Worm (Caenorhabditis elegans) whole organism, L1 larva: Measurements from ENCODE around the gene srh-137.

Source experiments
- C16A3.4 ChIP-seq: fragments of 150-350 bp; optimal IDR thresholded peaks from 2 replicates; lab custom pipeline; 2014; ENCODE audit warnings: missing biosample characterization, missing genetic modification characterization
- C34B4.2 ChIP-seq: sonication (generic microtip); optimal IDR thresholded peaks from 2 replicates; lab custom pipeline; 2017; ENCODE audit warnings: mild to moderate bottlenecking, missing genetic modification characterization, missing compliant biosample characterization
- F16B12.6 ChIP-seq: fragments of 150-350 bp; optimal IDR thresholded peaks from 2 replicates; lab custom pipeline; 2014; ENCODE audit warnings: missing biosample characterization, missing genetic modification characterization
- Y116A8C.19 ChIP-seq: sonication (generic microtip); optimal IDR thresholded peaks from 2 replicates; lab custom pipeline; 2016; ENCODE audit warnings: missing compliant biosample characterization, missing genetic modification characterization, borderline replicate concordance
- aha-1 ChIP-seq: fragments of 150-350 bp; optimal IDR thresholded peaks from 2 replicates; lab custom pipeline; 2014; ENCODE audit warnings: missing biosample characterization, missing genetic modification characterization
- ama-1 ChIP-seq: fragments of 150-350 bp; optimal IDR thresholded peaks from 2 replicates; lab custom pipeline; 2014
- ceh-82 ChIP-seq, 3 experiments: fragments of 150-350 bp in 1 of 3; sonication (generic microtip) in 2 of 3; optimal IDR thresholded peaks; 2 replicates each; lab custom pipeline; 2014 to 2017; ENCODE audit warnings: missing biosample characterization in 3 of 3, missing genetic modification characterization in 3 of 3
- ces-1 ChIP-seq: fragments of 150-350 bp; optimal IDR thresholded peaks from 2 replicates; lab custom pipeline; 2014; ENCODE audit warnings: missing biosample characterization, missing genetic modification reagents, missing genetic modification characterization
- dpl-1 ChIP-seq, 3 experiments: fragments of 150-350 bp in 2 of 3; sonication (generic microtip) in 1 of 3; optimal IDR thresholded peaks; 2 replicates each; lab custom pipeline; 2014 to 2017; ENCODE audit warnings: missing biosample characterization in 3 of 3, missing genetic modification characterization in 3 of 3, missing genetic modification reagents in 3 of 3
- efl-1 ChIP-seq, 4 experiments: fragments of 150-350 bp; optimal IDR thresholded peaks in 3 of 4; peaks in 1 of 4; 1 replicate in 1 of 4; 2 replicates in 3 of 4; lab custom pipeline; 2014; ENCODE audit warnings: missing biosample characterization in 2 of 4, missing genetic modification characterization in 2 of 4, missing genetic modification reagents in 2 of 4
- efl-3 ChIP-seq: fragments of 200-800 bp; sonication (Bioruptor generic); optimal IDR thresholded peaks from 2 replicates; lab custom pipeline; 2018; ENCODE audit warnings: mild to moderate bottlenecking, missing genetic modification characterization, missing compliant biosample characterization
- elt-2 ChIP-seq: sonication (generic microtip); optimal IDR thresholded peaks from 2 replicates; lab custom pipeline; 2016; ENCODE audit warnings: missing genetic modification characterization, mild to moderate bottlenecking, inconsistent platforms, missing compliant biosample characterization, missing genetic modification reagents
- fkh-4 ChIP-seq: sonication (generic microtip); optimal IDR thresholded peaks from 2 replicates; lab custom pipeline; 2016; ENCODE audit warnings: missing compliant biosample characterization, missing genetic modification characterization, borderline replicate concordance
- isw-1 ChIP-seq: fragments of 200-800 bp; sonication (Bioruptor generic); IDR thresholded peaks from 2 replicates; pipeline ENCODE4 v1.3.6; 2022; ENCODE audit warnings: missing genetic modification characterization, missing compliant biosample characterization
- lin-13 ChIP-seq: fragments of 150-350 bp; optimal IDR thresholded peaks from 2 replicates; lab custom pipeline; 2014; ENCODE audit warnings: missing biosample characterization, missing genetic modification reagents, missing genetic modification characterization
- lin-14 ChIP-seq: fragments of 200-800 bp; sonication (Bioruptor generic); optimal IDR thresholded peaks from 2 replicates; lab custom pipeline; 2018; ENCODE audit warnings: mild to moderate bottlenecking, missing genetic modification characterization, moderate library complexity, missing compliant biosample characterization
- lin-15B ChIP-seq: fragments of 150-350 bp; sonication (generic microtip); optimal IDR thresholded peaks from 3 replicates; lab custom pipeline; 2014; ENCODE audit warnings: missing biosample characterization, missing genetic modification characterization
- lin-35 ChIP-seq, 2 experiments: fragments of 150-350 bp; optimal IDR thresholded peaks; 2 replicates each; lab custom pipeline; 2014; ENCODE audit warnings: missing biosample characterization in 2 of 2, missing genetic modification characterization in 2 of 2, missing genetic modification reagents in 2 of 2
- lir-3 ChIP-seq: sonication (generic microtip); optimal IDR thresholded peaks from 2 replicates; lab custom pipeline; 2016; ENCODE audit warnings: mild to moderate bottlenecking, missing genetic modification characterization, moderate library complexity, missing compliant biosample characterization; ENCODE audit not compliant: poor library complexity
- lsy-2 ChIP-seq, 2 experiments: fragments of 150-350 bp; optimal IDR thresholded peaks; 2 replicates each; lab custom pipeline; 2014; ENCODE audit warnings: missing biosample characterization in 2 of 2, missing genetic modification characterization in 2 of 2
- mab-9 ChIP-seq: fragments of 200-800 bp; sonication (Bioruptor generic); IDR thresholded peaks from 2 replicates; pipeline ENCODE4 v1.3.6; 2022; ENCODE audit warnings: missing genetic modification reagents, missing genetic modification characterization, missing compliant biosample characterization
- mef-2 ChIP-seq: fragments of 150-350 bp; optimal IDR thresholded peaks from 2 replicates; lab custom pipeline; 2014; ENCODE audit warnings: missing biosample characterization, missing genetic modification characterization
- mep-1 ChIP-seq: fragments of 150-350 bp; optimal IDR thresholded peaks from 2 replicates; lab custom pipeline; 2014; ENCODE audit warnings: missing biosample characterization, missing genetic modification characterization
- nhr-11 ChIP-seq: fragments of 150-350 bp; optimal IDR thresholded peaks from 2 replicates; lab custom pipeline; 2014; ENCODE audit warnings: missing biosample characterization, missing genetic modification characterization
- nhr-237 ChIP-seq: fragments of 150-350 bp; optimal IDR thresholded peaks from 2 replicates; lab custom pipeline; 2014; ENCODE audit warnings: missing biosample characterization, missing genetic modification characterization
- nhr-47 ChIP-seq: sonication (generic microtip); optimal IDR thresholded peaks from 2 replicates; lab custom pipeline; 2016; ENCODE audit warnings: mild to moderate bottlenecking, missing genetic modification characterization, moderate library complexity, missing compliant biosample characterization
- nhr-71 ChIP-seq: sonication (generic microtip); optimal IDR thresholded peaks from 2 replicates; lab custom pipeline; 2016; ENCODE audit warnings: mild to moderate bottlenecking, missing genetic modification characterization, moderate library complexity, missing compliant biosample characterization
- nhr-76 ChIP-seq: sonication (generic microtip); optimal IDR thresholded peaks from 2 replicates; lab custom pipeline; 2017; ENCODE audit warnings: missing biosample characterization, missing genetic modification characterization
- nhr-84 ChIP-seq: sonication (generic microtip); optimal IDR thresholded peaks from 2 replicates; lab custom pipeline; 2017; ENCODE audit warnings: missing biosample characterization, missing genetic modification characterization
- nhr-85 ChIP-seq: sonication (generic microtip); peaks from one replicate; lab custom pipeline; 2016; ENCODE audit warnings: missing genetic modification characterization, inconsistent platforms, missing compliant biosample characterization
- pag-3 ChIP-seq: sonication (generic microtip); optimal IDR thresholded peaks from 2 replicates; lab custom pipeline; 2017; ENCODE audit warnings: missing genetic modification characterization, mild to moderate bottlenecking, missing compliant biosample characterization, antibody characterized with exemption, borderline replicate concordance; ENCODE audit not compliant: insufficient read depth
- pax-3 ChIP-seq: fragments of 200-800 bp; sonication (Bioruptor generic); optimal IDR thresholded peaks from 2 replicates; lab custom pipeline; 2018; ENCODE audit warnings: mild to moderate bottlenecking, missing genetic modification characterization, moderate library complexity, missing compliant biosample characterization
- pqm-1 ChIP-seq: sonication (generic microtip); optimal IDR thresholded peaks from 3 replicates; lab custom pipeline; 2017; ENCODE audit warnings: missing biosample characterization, missing genetic modification characterization
- skn-1 ChIP-seq: fragments of 150-350 bp; optimal IDR thresholded peaks from 2 replicates; lab custom pipeline; 2014; ENCODE audit warnings: missing biosample characterization, missing genetic modification characterization
- sox-4 ChIP-seq: sonication (generic microtip); optimal IDR thresholded peaks from 2 replicates; lab custom pipeline; 2016; ENCODE audit warnings: missing genetic modification characterization, missing compliant biosample characterization
- tbx-2 ChIP-seq: sonication (generic microtip); optimal IDR thresholded peaks from 2 replicates; lab custom pipeline; 2016; ENCODE audit warnings: missing genetic modification characterization, missing compliant biosample characterization
- unc-30 ChIP-seq: sonication (generic microtip); optimal IDR thresholded peaks from 2 replicates; lab custom pipeline; 2017; ENCODE audit warnings: missing biosample characterization, missing genetic modification characterization
- unc-62 ChIP-seq: fragments of 150-350 bp; optimal IDR thresholded peaks from 2 replicates; lab custom pipeline; 2014; ENCODE audit warnings: missing biosample characterization, missing genetic modification reagents, missing genetic modification characterization
- xbp-1 ChIP-seq: sonication (generic microtip); optimal IDR thresholded peaks from 2 replicates; lab custom pipeline; 2016; ENCODE audit warnings: missing genetic modification characterization, missing compliant biosample characterization
- zag-1 ChIP-seq: fragments of 150-350 bp; optimal IDR thresholded peaks from 2 replicates; lab custom pipeline; 2014; ENCODE audit warnings: missing biosample characterization, missing genetic modification characterization
- zip-4 ChIP-seq: fragments of 200-800 bp; sonication (Bioruptor generic); optimal IDR thresholded peaks from 2 replicates; lab custom pipeline; 2018; ENCODE audit warnings: mild to moderate bottlenecking, missing genetic modification characterization, moderate library complexity, missing compliant biosample characterization
- ztf-11 ChIP-seq, 2 experiments: sonication (generic microtip); optimal IDR thresholded peaks; 2 replicates each; lab custom pipeline; 2016 to 2017; ENCODE audit warnings: missing genetic modification characterization in 2 of 2, missing biosample characterization in 1 of 2, missing compliant biosample characterization in 1 of 2
- ztf-4 ChIP-seq: fragments of 150-350 bp; optimal IDR thresholded peaks from 2 replicates; lab custom pipeline; 2014; ENCODE audit warnings: missing biosample characterization, missing genetic modification characterization

Gene srh-137

ce11 chrV:16733681-16734080, 17.2 kb upstream of the srh-137 start, which contains the start of gene T25E12.16:
T25E12.16 (minus strand) TSS chrV:16733781.
- TF ChIP-seq ztf-11 (tag; optimal IDR thresholded peaks at IDR 0.05; lab: Kevin White, UChicago): no peak
- no peak for TF ChIP-seq lin-13 (GFP tag; lab: Kevin White, UChicago)
- no peak for TF ChIP-seq nhr-76 (tag; lab: Kevin White, UChicago)
- TF ChIP-seq C16A3.4: no peak
- TF ChIP-seq lir-3 (tag; lab: Kevin White, UChicago): no peak
- TF ChIP-seq nhr-71 (tag; lab: Kevin White, UChicago): no peak
- no peak for TF ChIP-seq F16B12.6 (tag; lab: Kevin White, UChicago)
- no peak for TF ChIP-seq nhr-11 (tag; lab: Kevin White, UChicago)
- TF ChIP-seq pqm-1 (tag; lab: Kevin White, UChicago): no peak
- no peak for TF ChIP-seq efl-3 (GFP tag; lab: Kevin White, UChicago)
- TF ChIP-seq mep-1: no peak

- TF ChIP-seq C16A3.4 (no peak), efl-1 (optimal IDR thresholded peaks at IDR 0.05; lab: Kevin White, UChicago) (no peak), efl-1 (GFP tag; optimal IDR thresholded peaks at IDR 0.05 in 1 of 2; lab: Kevin White, UChicago) (peak in 1 of 2 experiments; percentile 39)
These were observed 15.1 kb upstream of the srh-137 start, which contains the start of gene srz-100 for ce11 chrV:16731600-16731999. srz-100 (plus strand) TSS chrV:16731900.

DNA sequence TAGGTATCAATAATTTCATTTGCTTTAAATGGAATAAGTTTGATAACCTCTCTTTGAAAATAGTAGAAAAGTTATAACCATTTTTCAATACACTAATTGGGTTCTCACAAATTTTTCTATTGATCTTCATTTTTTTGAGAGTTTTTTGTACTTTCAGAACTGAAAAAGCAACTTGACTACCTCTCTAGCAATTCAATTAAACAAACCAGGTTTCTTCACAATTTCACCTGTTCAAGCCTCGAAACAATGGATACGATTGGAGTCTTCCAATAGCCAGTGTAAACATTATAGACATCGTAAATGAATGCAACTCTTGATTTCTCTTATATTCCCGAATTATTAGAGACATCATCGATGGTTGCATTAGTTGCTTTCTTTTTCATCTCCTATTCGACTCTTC, 13.5 kb upstream of the srh-137 start, which contains the start of gene srz-99:
srz-99 (plus strand) TSS at position 301 of the 400 bp plus-strand sequence.
- TF ChIP-seq ama-1 (lab: Kevin White, UChicago) (no peak), nhr-71 (tag; lab: Kevin White, UChicago) (no peak), pag-3 (tag; lab: Kevin White, UChicago) (no peak), isw-1 (no peak), pax-3 (tag; lab: Kevin White, UChicago) (no peak)

DNA sequence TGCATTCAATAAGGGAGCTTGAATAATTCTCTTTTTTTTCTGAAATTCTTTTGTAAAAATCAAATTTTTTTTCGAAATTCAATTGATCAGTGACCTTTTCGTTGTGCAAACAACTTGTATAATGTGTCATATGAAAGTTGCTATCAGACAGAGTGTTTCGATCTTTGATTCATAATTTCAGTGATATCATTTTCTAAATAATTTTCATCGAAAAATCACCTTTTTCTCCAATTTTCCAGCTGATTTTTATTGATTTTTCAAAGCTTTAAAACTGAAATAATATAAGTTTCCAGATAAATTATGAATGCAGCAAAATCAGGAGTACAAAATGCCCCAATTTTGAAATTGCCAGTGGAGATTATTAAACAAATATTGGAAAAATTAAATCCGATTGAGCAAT, 12.0 kb upstream of the srh-137 start, which contains the start of gene fbxa-127:
fbxa-127 (plus strand) TSS at position 301 of the 400 bp plus-strand sequence.
- TF ChIP-seq elt-2 (tag; lab: Kevin White, UChicago) (peak; percentile 1), nhr-47 (tag; lab: Kevin White, UChicago) (no peak), mef-2 (tag; lab: Kevin White, UChicago) (no peak), C16A3.4 (no peak)
- TF ChIP-seq, all 84 proteins: peak for 1

ce11 chrV:16726915-16727314, 10.4 kb upstream of the srh-137 start, which contains the start of gene T25E12.14:
T25E12.14 (plus strand) TSS chrV:16727215.
- TF ChIP-seq ztf-4: no peak
- no peak for TF ChIP-seq lin-35 (GFP tag; optimal IDR thresholded peaks at IDR 0.05; lab: Kevin White, UChicago)
- no peak for TF ChIP-seq skn-1 (tag; lab: Kevin White, UChicago)
- TF ChIP-seq tbx-2 (tag; lab: Kevin White, UChicago): no peak
- no peak for TF ChIP-seq lin-15B (tag; lab: Kevin White, UChicago)
- TF ChIP-seq ces-1 (GFP tag; lab: Kevin White, UChicago): no peak
- TF ChIP-seq zip-4: no peak
- no peak for TF ChIP-seq aha-1 (tag; lab: Kevin White, UChicago)
- no peak for TF ChIP-seq zag-1 (tag; lab: Kevin White, UChicago)
- no peak for TF ChIP-seq Y116A8C.19 (tag; lab: Kevin White, UChicago)
- TF ChIP-seq mef-2 (tag; lab: Kevin White, UChicago): no peak
- TF ChIP-seq, all 84 proteins: peak for 0

ce11 chrV:16725955-16726354, 9.5 kb upstream of the srh-137 start:
- TF ChIP-seq fkh-4 (tag; lab: Kevin White, UChicago): no peak
- no peak for TF ChIP-seq xbp-1 (tag; lab: Kevin White, UChicago)
- peak in 1 of 3 experiments; percentile 31 for TF ChIP-seq ceh-82 (tag; optimal IDR thresholded peaks at IDR 0.05; lab: Kevin White, UChicago)
- TF ChIP-seq nhr-85 (tag; lab: Kevin White, UChicago): peak; percentile 22
- TF ChIP-seq lsy-2 (tag; optimal IDR thresholded peaks at IDR 0.05; lab: Kevin White, UChicago): no peak
- TF ChIP-seq unc-30 (tag; lab: Kevin White, UChicago): no peak
- TF ChIP-seq mep-1: no peak
- no peak for TF ChIP-seq unc-62 (GFP tag; lab: Kevin White, UChicago)
- TF ChIP-seq nhr-84: no peak
- no peak for TF ChIP-seq dpl-1 (GFP tag; optimal IDR thresholded peaks at IDR 0.05; lab: Kevin White, UChicago)
- TF ChIP-seq sox-4 (tag; lab: Kevin White, UChicago): no peak
- TF ChIP-seq C34B4.2 (tag; lab: Kevin White, UChicago): no peak
- TF ChIP-seq lin-14 (GFP tag; lab: Kevin White, UChicago): no peak
- TF ChIP-seq nhr-237 (tag; lab: Kevin White, UChicago): no peak
- no peak for TF ChIP-seq mab-9
- peak; percentile 45 for TF ChIP-seq nhr-71 (tag; lab: Kevin White, UChicago)
